Worm (Caenorhabditis elegans) whole organism, L3 larva: ENCODE results near the gene Y6E2A.5.

Experiments
- egl-27 ChIP-seq: sonication (generic microtip); optimal IDR thresholded peaks from 4 replicates; lab custom pipeline; 2017; ENCODE audit warnings: missing biosample characterization, missing genetic modification reagents, missing genetic modification characterization
- elt-1 ChIP-seq: fragments of 150-350 bp; optimal IDR thresholded peaks from 2 replicates; lab custom pipeline; 2014; ENCODE audit warnings: missing biosample characterization, missing genetic modification characterization
- lin-15B ChIP-seq: fragments of 150-350 bp; optimal IDR thresholded peaks from 2 replicates; lab custom pipeline; 2014; ENCODE audit warnings: missing biosample characterization, missing genetic modification characterization
- pha-4 ChIP-seq: fragments of 150-350 bp; optimal IDR thresholded peaks from 2 replicates; lab custom pipeline; 2014; ENCODE audit warnings: missing biosample characterization, missing genetic modification reagents, missing genetic modification characterization

ce11 chrV:15699799-15700198 is 18.7 kb downstream of the Y6E2A.5 start, which contains the start of gene nhr-199:
- TF ChIP-seq lin-15B (tag; lab: Kevin White, UChicago) (no peak), egl-27 (tag; lab: Kevin White, UChicago) (no peak), pha-4 (tag; lab: Kevin White, UChicago) (no peak), elt-1 (tag; lab: Kevin White, UChicago) (no peak)
